Worm (Caenorhabditis elegans) whole organism, late embryonic: ENCODE data around the gene srx-56.

Experiments used
- C38D4.7 ChIP-seq: fragments of 200-800 bp; sonication (Bioruptor generic); optimal IDR thresholded peaks from 2 replicates; lab custom pipeline; 2018; ENCODE audit warnings: mild to moderate bottlenecking, missing genetic modification characterization, moderate library complexity, missing compliant biosample characterization
- F13H6.1 ChIP-seq: sonication (generic microtip); optimal IDR thresholded peaks from 2 replicates; lab custom pipeline; 2016; ENCODE audit warnings: missing genetic modification characterization, missing compliant biosample characterization
- K02D7.2 ChIP-seq: sonication (generic microtip); optimal IDR thresholded peaks from 2 replicates; lab custom pipeline; 2017; ENCODE audit warnings: mild to moderate bottlenecking, missing genetic modification characterization, missing compliant biosample characterization
- K09A11.1 ChIP-seq: sonication (generic microtip); optimal IDR thresholded peaks from 2 replicates; lab custom pipeline; 2017; ENCODE audit warnings: antibody characterized with exemption, mild to moderate bottlenecking, missing genetic modification characterization, missing compliant biosample characterization; ENCODE audit not compliant: insufficient read depth
- T23F11.4 ChIP-seq: fragments of 200-800 bp; sonication (Bioruptor generic); optimal IDR thresholded peaks from 2 replicates; lab custom pipeline; 2018; ENCODE audit warnings: mild to moderate bottlenecking, missing genetic modification characterization, missing compliant biosample characterization
- Y22D7AL.16 ChIP-seq: sonication (generic microtip); optimal IDR thresholded peaks from 2 replicates; lab custom pipeline; 2016; ENCODE audit warnings: missing genetic modification characterization, missing compliant biosample characterization
- ahr-1 ChIP-seq: sonication (generic microtip); optimal IDR thresholded peaks from 2 replicates; lab custom pipeline; 2016; ENCODE audit warnings: missing genetic modification characterization, missing compliant biosample characterization
- ama-1 ChIP-seq: fragments of 150-350 bp; optimal IDR thresholded peaks from 2 replicates; lab custom pipeline; 2014
- ceh-18 ChIP-seq: sonication (generic microtip); optimal IDR thresholded peaks from 2 replicates; lab custom pipeline; 2016; ENCODE audit warnings: missing genetic modification characterization, missing compliant biosample characterization
- ceh-2 ChIP-seq: sonication (generic microtip); optimal IDR thresholded peaks from 2 replicates; lab custom pipeline; 2016; ENCODE audit warnings: missing genotype, missing genetic modification characterization, missing compliant biosample characterization
- ceh-22 ChIP-seq: sonication (generic microtip); optimal IDR thresholded peaks from 2 replicates; lab custom pipeline; 2017; ENCODE audit warnings: missing biosample characterization, missing genetic modification characterization
- ceh-31 ChIP-seq: sonication (generic microtip); optimal IDR thresholded peaks from 2 replicates; lab custom pipeline; 2016; ENCODE audit warnings: missing genetic modification characterization, missing compliant biosample characterization
- ceh-34 ChIP-seq: sonication (generic microtip); optimal IDR thresholded peaks from 2 replicates; lab custom pipeline; 2016; ENCODE audit warnings: mild to moderate bottlenecking, missing genetic modification characterization, missing compliant biosample characterization
- ceh-45 ChIP-seq: fragments of 200-800 bp; sonication (Bioruptor generic); IDR thresholded peaks from 2 replicates; pipeline ENCODE4 v1.3.6; 2022; ENCODE audit warnings: missing genetic modification reagents, missing genetic modification characterization, missing compliant biosample characterization
- ceh-48 ChIP-seq: sonication (generic microtip); optimal IDR thresholded peaks from 2 replicates; lab custom pipeline; 2016; ENCODE audit warnings: missing genetic modification characterization, inconsistent platforms, missing compliant biosample characterization
- ceh-6 ChIP-seq: fragments of 200-800 bp; sonication (Bioruptor generic); optimal IDR thresholded peaks from 2 replicates; lab custom pipeline; 2018; ENCODE audit warnings: mild to moderate bottlenecking, missing genetic modification characterization, missing compliant biosample characterization
- ceh-9 ChIP-seq: sonication (generic microtip); optimal IDR thresholded peaks from 2 replicates; lab custom pipeline; 2016; ENCODE audit warnings: mild to moderate bottlenecking, missing genetic modification characterization, inconsistent platforms, missing compliant biosample characterization
- dmd-4 ChIP-seq: sonication (generic microtip); optimal IDR thresholded peaks from 2 replicates; lab custom pipeline; 2016; ENCODE audit warnings: borderline replicate concordance, missing genetic modification characterization, missing compliant biosample characterization
- dve-1 ChIP-seq: sonication (generic microtip); optimal IDR thresholded peaks from 2 replicates; lab custom pipeline; 2017; ENCODE audit warnings: antibody characterized with exemption, mild to moderate bottlenecking, missing genetic modification characterization, missing compliant biosample characterization
- elt-2 ChIP-seq: sonication (generic microtip); optimal IDR thresholded peaks from 2 replicates; lab custom pipeline; 2016; ENCODE audit warnings: missing genetic modification reagents, missing genetic modification characterization, missing compliant biosample characterization
- elt-4 ChIP-seq: sonication (generic microtip); optimal IDR thresholded peaks from 2 replicates; lab custom pipeline; 2016; ENCODE audit warnings: missing genetic modification characterization, missing compliant biosample characterization
- eyg-1 ChIP-seq: sonication (generic microtip); optimal IDR thresholded peaks from 2 replicates; lab custom pipeline; 2016; ENCODE audit warnings: missing genotype, missing genetic modification characterization, missing compliant biosample characterization
- gmeb-2 ChIP-seq: sonication (generic microtip); optimal IDR thresholded peaks from 2 replicates; lab custom pipeline; 2016; ENCODE audit warnings: missing genetic modification characterization, inconsistent platforms, missing compliant biosample characterization
- hlh-13 ChIP-seq: fragments of 200-800 bp; sonication (Bioruptor generic); optimal IDR thresholded peaks from 2 replicates; lab custom pipeline; 2018; ENCODE audit warnings: mild to moderate bottlenecking, missing genetic modification characterization, missing compliant biosample characterization
- hlh-8 ChIP-seq: sonication (generic microtip); optimal IDR thresholded peaks from 2 replicates; lab custom pipeline; 2016; ENCODE audit warnings: missing genotype, missing genetic modification characterization, missing compliant biosample characterization
- lim-6 ChIP-seq: sonication (generic microtip); optimal IDR thresholded peaks from 2 replicates; lab custom pipeline; 2016; ENCODE audit warnings: missing genetic modification characterization, missing compliant biosample characterization
- nhr-11 ChIP-seq: fragments of 150-350 bp; optimal IDR thresholded peaks from 2 replicates; lab custom pipeline; 2014; ENCODE audit warnings: missing biosample characterization, missing genetic modification characterization
- npax-4 ChIP-seq: sonication (generic microtip); optimal IDR thresholded peaks from 2 replicates; lab custom pipeline; 2016; ENCODE audit warnings: missing genetic modification characterization, missing compliant biosample characterization
- odd-2 ChIP-seq: sonication (generic microtip); optimal IDR thresholded peaks from 2 replicates; lab custom pipeline; 2017; ENCODE audit warnings: antibody characterized with exemption, mild to moderate bottlenecking, missing genetic modification characterization, missing compliant biosample characterization
- pag-3 ChIP-seq: sonication (generic microtip); optimal IDR thresholded peaks from 2 replicates; lab custom pipeline; 2016; ENCODE audit warnings: missing compliant biosample characterization, missing genetic modification characterization, borderline replicate concordance
- pqm-1 ChIP-seq: sonication (generic microtip); optimal IDR thresholded peaks from 2 replicates; lab custom pipeline; 2016; ENCODE audit warnings: missing genetic modification characterization, missing compliant biosample characterization
- pros-1 ChIP-seq: fragments of 150-350 bp; optimal IDR thresholded peaks from 2 replicates; lab custom pipeline; 2014; ENCODE audit warnings: missing biosample characterization, missing genetic modification reagents, missing genetic modification characterization
- ref-2 ChIP-seq: sonication (generic microtip); optimal IDR thresholded peaks from 2 replicates; lab custom pipeline; 2016; ENCODE audit warnings: missing genetic modification characterization, missing compliant biosample characterization
- rnt-1 ChIP-seq: sonication (generic microtip); optimal IDR thresholded peaks from 2 replicates; lab custom pipeline; 2016; ENCODE audit warnings: missing genetic modification characterization, missing compliant biosample characterization
- sdc-2 ChIP-seq: sonication (generic microtip); optimal IDR thresholded peaks from 2 replicates; lab custom pipeline; 2016; ENCODE audit warnings: missing genotype, missing genetic modification characterization, missing compliant biosample characterization
- syd-9 ChIP-seq: sonication (generic microtip); optimal IDR thresholded peaks from 2 replicates; lab custom pipeline; 2016; ENCODE audit warnings: mild to moderate bottlenecking, missing genetic modification characterization, moderate library complexity, missing compliant biosample characterization
- tbx-2 ChIP-seq: sonication (generic microtip); optimal IDR thresholded peaks from 2 replicates; lab custom pipeline; 2016; ENCODE audit warnings: missing genetic modification characterization, missing compliant biosample characterization
- tbx-7 ChIP-seq: sonication (generic microtip); optimal IDR thresholded peaks from 2 replicates; lab custom pipeline; 2016; ENCODE audit warnings: missing genotype, missing genetic modification characterization, missing compliant biosample characterization
- unc-42 ChIP-seq: sonication (generic microtip); optimal IDR thresholded peaks from 2 replicates; lab custom pipeline; 2016; ENCODE audit warnings: missing genotype, missing genetic modification characterization, missing compliant biosample characterization
- unc-55 ChIP-seq: sonication (generic microtip); optimal IDR thresholded peaks from 2 replicates; lab custom pipeline; 2017; ENCODE audit warnings: missing biosample characterization, missing genetic modification reagents, missing genetic modification characterization
- ztf-16 ChIP-seq: sonication (generic microtip); optimal IDR thresholded peaks from 2 replicates; lab custom pipeline; 2017; ENCODE audit warnings: missing genetic modification characterization, missing compliant biosample characterization

srx-56 gene

DNA sequence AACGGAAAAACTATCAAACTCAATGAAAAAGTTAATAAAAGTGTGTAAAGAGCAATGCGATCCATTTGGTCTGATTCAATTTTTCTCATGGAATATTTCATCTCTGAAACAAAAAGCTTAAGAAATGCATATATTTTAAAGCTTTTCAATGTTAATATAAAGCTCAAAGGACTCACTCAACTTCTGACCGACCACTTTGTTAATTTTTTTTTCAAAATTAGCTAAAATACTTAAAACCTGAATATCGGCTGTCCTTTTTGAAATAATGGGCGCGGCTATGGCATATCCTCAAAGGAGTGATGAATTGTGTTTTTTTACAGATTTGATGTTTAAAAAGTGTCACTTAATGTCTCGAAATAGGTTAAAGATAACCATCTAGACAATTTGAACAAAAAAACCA, 15.6 kb downstream of the srx-56 start, which contains the start of gene C02H6.1:
Gene C02H6.1 (minus strand): TSS at position 101 of the 400 bp plus-strand sequence.
- no peak for TF ChIP-seq unc-42 (tag; lab: Kevin White, UChicago)
- TF ChIP-seq elt-4 (tag; lab: Kevin White, UChicago) = no peak
- no peak for TF ChIP-seq hlh-13 (GFP tag; lab: Kevin White, UChicago)
- no peak for TF ChIP-seq C38D4.7 (GFP tag; lab: Kevin White, UChicago)
- no peak for TF ChIP-seq ceh-18 (tag; lab: Kevin White, UChicago)
- no peak for TF ChIP-seq dmd-4
- no peak for TF ChIP-seq ceh-31 (tag; lab: Kevin White, UChicago)
- no peak for TF ChIP-seq unc-55
- no peak for TF ChIP-seq tbx-2
- no peak for TF ChIP-seq nhr-11 (tag; lab: Kevin White, UChicago)
- no peak for TF ChIP-seq ztf-16
- TF ChIP-seq elt-2 = no peak
- no peak for TF ChIP-seq ceh-34
- TF ChIP-seq gmeb-2 (tag; lab: Kevin White, UChicago) = no peak
- TF ChIP-seq ama-1 (lab: Kevin White, UChicago) = no peak
- no peak for TF ChIP-seq ceh-9
- TF ChIP-seq tbx-7 (tag; lab: Kevin White, UChicago) = no peak
- no peak for TF ChIP-seq ahr-1 (tag; lab: Kevin White, UChicago)
- TF ChIP-seq odd-2 (tag; lab: Kevin White, UChicago) = no peak
- TF ChIP-seq pros-1 (tag; lab: Kevin White, UChicago) = no peak

DNA sequence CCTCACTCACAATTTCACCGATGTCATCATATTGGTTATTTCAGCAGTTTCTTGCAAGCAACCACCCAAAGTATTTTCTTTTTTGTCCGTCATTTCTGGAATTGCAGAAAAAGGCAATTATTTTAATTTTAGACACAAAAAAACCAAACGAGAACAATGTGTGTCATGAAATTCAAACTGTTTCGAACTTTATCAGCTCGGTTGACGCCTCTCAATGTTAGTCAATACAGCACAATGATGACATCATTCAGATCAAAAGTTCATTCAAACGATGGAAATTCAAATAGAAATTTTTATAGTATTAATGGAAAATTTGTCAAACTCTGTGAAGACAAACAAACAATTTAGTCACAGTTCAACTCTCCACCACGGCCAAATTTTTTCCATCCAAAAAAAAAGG, 17.7 kb downstream of the srx-56 start, which contains the start of gene fbxa-105:
Gene fbxa-105 (minus strand): TSS at position 97 of the 400 bp plus-strand sequence.
- TF ChIP-seq tbx-2 (no peak), C38D4.7 (GFP tag; lab: Kevin White, UChicago) (no peak), ceh-22 (tag; lab: Kevin White, UChicago) (no peak), npax-4 (tag; lab: Kevin White, UChicago) (no peak), T23F11.4 (no peak), rnt-1 (tag; lab: Kevin White, UChicago) (no peak), pag-3 (tag; lab: Kevin White, UChicago) (no peak), ref-2 (no peak), ceh-48 (no peak), sdc-2 (no peak), F13H6.1 (tag; lab: Kevin White, UChicago) (no peak), ceh-45 (no peak), pros-1 (tag; lab: Kevin White, UChicago) (no peak), ceh-34 (no peak), eyg-1 (tag; lab: Kevin White, UChicago) (no peak), lim-6 (no peak)

DNA sequence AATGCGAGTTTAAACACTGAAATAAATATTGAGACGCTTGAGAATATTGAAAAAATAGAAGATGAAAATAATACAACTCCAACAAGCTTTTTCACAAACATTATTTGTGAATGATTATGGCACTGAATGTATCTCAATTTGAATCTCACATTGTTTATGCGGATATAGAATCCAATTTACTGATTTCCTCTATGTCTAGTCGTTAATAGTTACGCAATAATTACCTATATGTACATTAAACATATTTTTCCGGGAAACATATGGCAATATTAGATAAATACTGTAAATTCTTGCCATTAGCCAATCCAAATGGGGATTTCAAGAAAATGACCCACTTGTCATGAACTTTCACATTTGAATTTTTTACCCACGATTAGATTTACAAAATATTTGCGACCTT, 21.2 kb downstream of the srx-56 start, which contains the start of gene srx-9:
Gene srx-9 (minus strand): TSS at position 101 of the 400 bp plus-strand sequence.
- TF ChIP-seq ceh-9 (no peak), tbx-2 (no peak), pag-3 (tag; lab: Kevin White, UChicago) (no peak), tbx-7 (tag; lab: Kevin White, UChicago) (no peak), syd-9 (no peak), pros-1 (tag; lab: Kevin White, UChicago) (no peak), nhr-11 (tag; lab: Kevin White, UChicago) (no peak), Y22D7AL.16 (tag; lab: Kevin White, UChicago) (no peak), ceh-2 (tag; lab: Kevin White, UChicago) (no peak), T23F11.4 (no peak), pqm-1 (tag; lab: Kevin White, UChicago) (no peak), ama-1 (lab: Kevin White, UChicago) (no peak), K09A11.1 (tag; lab: Kevin White, UChicago) (no peak), hlh-8 (no peak), C38D4.7 (GFP tag; lab: Kevin White, UChicago) (no peak), dve-1 (no peak), K02D7.2 (tag; lab: Kevin White, UChicago) (no peak), gmeb-2 (tag; lab: Kevin White, UChicago) (no peak), ceh-6 (GFP tag; lab: Kevin White, UChicago) (no peak), hlh-13 (GFP tag; lab: Kevin White, UChicago) (no peak)
